Fruit fly (Drosophila melanogaster): ENCODE measurements around the gene drd.

Gene drd

DNA sequence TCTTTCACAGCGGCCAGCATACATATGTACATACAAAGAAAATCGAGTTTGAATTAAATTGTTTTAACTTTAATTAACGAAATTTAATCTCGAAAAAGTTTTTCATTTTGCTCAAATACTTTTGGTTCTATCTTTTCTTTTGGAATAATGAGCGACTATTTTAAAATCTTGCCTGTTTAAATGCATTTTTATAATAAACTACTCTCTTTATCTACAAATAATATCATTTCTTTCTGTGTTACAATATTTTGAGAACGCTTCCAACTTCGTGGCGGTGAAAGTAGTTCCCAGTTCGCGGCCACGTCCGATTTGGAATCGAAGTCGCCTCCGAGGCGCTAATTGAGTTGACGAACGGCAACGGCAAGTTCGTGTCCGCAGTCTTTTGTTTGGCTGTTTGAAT lies 24.7 kb downstream of the drd start (continued):
- TF ChIP-seq CG10267 (tag; optimal IDR thresholded peaks at IDR 0.05) (no peak), p53 (GFP tag; optimal IDR thresholded peaks at IDR 0.05) (no peak), CG17802 (tag; optimal IDR thresholded peaks at IDR 0.05) (no peak), Fer3 (tag; optimal IDR thresholded peaks at IDR 0.05) (no peak), Camta (GFP tag; optimal IDR thresholded peaks at IDR 0.05) (no peak), hth (optimal IDR thresholded peaks at IDR 0.05) (no peak), cato (GFP tag; optimal IDR thresholded peaks at IDR 0.05; ENCODE audit: borderline replicate concordance) (no peak), ttk (GFP tag; IDR thresholded peaks at IDR 0.05) (no peak), Mrtf (GFP tag; IDR thresholded peaks at IDR 0.05) (no peak), tup (GFP tag; optimal IDR thresholded peaks at IDR 0.05) (no peak)

DNA sequence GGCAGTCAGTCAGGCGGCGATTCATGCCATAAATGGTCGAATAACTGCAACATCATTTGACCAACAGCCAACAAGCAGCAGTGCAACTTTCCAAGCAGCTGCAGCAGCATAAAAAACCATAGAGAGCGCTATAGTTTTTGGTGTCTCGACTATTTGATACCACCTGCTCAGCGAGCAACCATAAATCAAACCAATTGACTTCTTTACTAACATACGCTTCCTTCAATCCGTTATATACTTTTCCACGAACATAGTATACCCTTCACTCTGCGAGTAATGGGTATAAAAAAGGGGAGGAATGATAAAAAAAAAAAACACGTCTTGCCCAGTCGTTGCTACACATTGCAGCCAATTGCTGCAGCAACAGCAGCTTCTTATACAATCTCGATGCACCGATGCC lies 26.5 kb downstream of the drd start:
- TF ChIP-seq wor (GFP tag; IDR thresholded peaks at IDR 0.05) = no peak
- no peak for TF ChIP-seq ind (GFP tag; optimal IDR thresholded peaks at IDR 0.05)
- TF ChIP-seq CG4282 (GFP tag; optimal IDR thresholded peaks at IDR 0.05) = no peak
- no peak for TF ChIP-seq CG4707 (GFP tag; optimal IDR thresholded peaks at IDR 0.05)
- peak; percentile 48; the same call in 1 of the 2 replicates for TF ChIP-seq Drgx (GFP tag; IDR thresholded peaks at IDR 0.05)
- TF ChIP-seq NK7.1 (GFP tag; optimal IDR thresholded peaks at IDR 0.05) = no peak
- TF ChIP-seq jing (GFP tag; optimal IDR thresholded peaks at IDR 0.05) = no peak
- no peak for TF ChIP-seq bbx (GFP tag; IDR thresholded peaks at IDR 0.05; ENCODE audit: partially characterized antibody)
- TF ChIP-seq CG11247 (GFP tag; IDR thresholded peaks at IDR 0.05) = no peak
- TF ChIP-seq tup (GFP tag; optimal IDR thresholded peaks at IDR 0.05) = no peak
- no peak for TF ChIP-seq CG8765 (GFP tag; IDR thresholded peaks at IDR 0.05)
- TF ChIP-seq unpg (GFP tag; optimal IDR thresholded peaks at IDR 0.05) = no peak
- TF ChIP-seq CTCF (GFP tag; optimal IDR thresholded peaks at IDR 0.05) = no peak
- TF ChIP-seq ci (GFP tag; IDR thresholded peaks at IDR 0.05) = 0 out of 3 replicates have a peak, but pooled peaks have one; percentile 36
- no peak for TF ChIP-seq ac (GFP tag; optimal IDR thresholded peaks at IDR 0.05)
- no peak for TF ChIP-seq peb (GFP tag; IDR thresholded peaks at IDR 0.05)

DNA sequence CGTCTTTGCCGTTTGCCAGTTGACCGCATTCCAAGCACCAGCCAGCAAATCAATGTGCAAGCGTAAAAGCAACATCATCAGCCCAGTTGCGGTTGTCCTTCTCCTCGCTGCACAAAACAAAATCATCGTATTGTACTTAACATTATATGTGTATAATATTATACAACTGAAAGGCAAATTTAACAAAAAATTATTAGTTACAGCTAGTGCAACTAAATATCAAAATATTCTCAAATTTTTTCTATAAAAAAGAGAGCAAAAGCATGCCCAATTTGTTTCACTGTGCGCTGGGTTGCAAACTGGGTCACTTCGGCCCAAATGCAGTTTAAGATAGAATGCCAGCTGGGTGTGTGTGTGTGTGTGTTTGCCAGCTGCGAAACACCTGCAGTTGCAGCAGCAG lies 30.7 kb downstream of the drd start:
- TF ChIP-seq Drgx (GFP tag; IDR thresholded peaks at IDR 0.05) (peak; percentile 68), CG3163 (GFP tag; optimal IDR thresholded peaks at IDR 0.05) (no peak)

DNA sequence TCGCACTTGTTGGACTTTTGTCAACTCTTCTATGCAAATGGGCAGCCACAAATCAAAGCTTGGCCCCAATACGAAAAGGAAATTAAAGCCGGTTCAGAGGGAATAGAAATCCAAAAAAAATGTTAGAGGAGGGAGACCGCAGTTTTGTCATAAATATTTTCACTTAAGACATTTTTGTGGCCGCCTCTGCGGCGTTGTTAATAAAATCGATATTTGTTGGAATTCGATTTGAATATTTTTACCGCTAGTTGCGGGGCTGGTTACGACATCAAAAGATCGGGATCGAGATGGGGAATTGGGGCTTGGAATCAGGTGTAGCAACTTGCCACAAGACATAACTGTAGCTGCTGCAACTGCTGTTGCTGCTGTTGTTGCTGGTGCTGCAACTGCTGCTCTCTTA lies 31.7 kb downstream of the drd start:
- TF ChIP-seq onecut (GFP tag; IDR thresholded peaks at IDR 0.05) (peak; percentile 80), sd (tag; optimal IDR thresholded peaks at IDR 0.05) (peak; percentile 63), abd-A (tag; optimal IDR thresholded peaks at IDR 0.05) (peak; percentile 1), CG2202 (tag; optimal IDR thresholded peaks at IDR 0.05) (no peak), sqz (GFP tag; optimal IDR thresholded peaks at IDR 0.05) (peak; percentile 5), CTCF (GFP tag; optimal IDR thresholded peaks at IDR 0.05) (no peak), vvl (GFP tag; IDR thresholded peaks at IDR 0.05) (peak; percentile 27; the same call in 1 of the 2 replicates), Awh (GFP tag; IDR thresholded peaks at IDR 0.05) (0 out of 2 replicates have a peak, but pooled peaks have one; percentile 11), CG5180 (GFP tag; optimal IDR thresholded peaks at IDR 0.05) (no peak)

DNA sequence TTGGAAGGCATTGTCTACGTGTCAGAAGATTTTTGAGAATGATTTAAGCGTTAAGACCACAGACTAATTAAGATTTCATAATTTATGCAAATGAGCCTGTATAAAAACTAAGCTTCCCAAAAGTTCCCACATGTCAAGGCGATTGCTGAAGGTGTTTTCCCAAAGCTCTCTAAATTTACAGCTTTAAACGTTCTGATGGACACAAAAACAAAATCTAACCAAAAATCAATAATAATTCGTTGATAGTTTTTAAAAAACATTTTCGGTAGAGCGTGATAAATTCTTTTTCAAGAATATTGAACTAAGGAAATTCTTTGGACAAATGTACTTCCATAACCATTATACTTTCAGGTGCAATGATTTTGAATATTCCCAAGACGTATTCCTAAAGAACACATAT lies 36.5 kb downstream of the drd start:
- TF ChIP-seq sens (GFP tag) (peak; percentile 53), CG18619 (GFP tag; optimal IDR thresholded peaks at IDR 0.05) (no peak)
